Fruit fly (Drosophila melanogaster) whole organism, pupa: ENCODE results near the gene mv.

Experiments
- CG10348 ChIP-seq: fragments of 200-800 bp; sonication (Bioruptor generic); IDR thresholded peaks from 2 replicates; pipeline ENCODE4 v1.3.6; 2022; ENCODE audit warnings: missing biosample characterization, missing genetic modification characterization
- CG12605 ChIP-seq: fragments of 200-800 bp; sonication (Bioruptor generic); IDR thresholded peaks from 2 replicates; pipeline ENCODE4 v1.3.6; 2022; ENCODE audit warnings: missing biosample characterization, missing genetic modification characterization
- CG13204 ChIP-seq: fragments of 200-800 bp; sonication (Bioruptor generic); optimal IDR thresholded peaks from 2 replicates; lab custom pipeline; 2018; ENCODE audit warnings: missing biosample characterization, mild to moderate bottlenecking, missing genetic modification characterization, moderate library complexity
- CG14655 ChIP-seq: fragments of 200-800 bp; sonication (Bioruptor generic); optimal IDR thresholded peaks from 3 replicates; lab custom pipeline; 2017; ENCODE audit warnings: mild to moderate bottlenecking, missing biosample characterization, missing genetic modification reagents, missing genetic modification characterization
- CG15710 ChIP-seq: fragments of 200-800 bp; sonication (Bioruptor generic); optimal IDR thresholded peaks from 2 replicates; lab custom pipeline; 2018; ENCODE audit warnings: missing biosample characterization, mild to moderate bottlenecking, missing genetic modification characterization, moderate library complexity
- CG17806 ChIP-seq: fragments of 200-800 bp; sonication (Bioruptor generic); optimal IDR thresholded peaks from 2 replicates; lab custom pipeline; 2018; ENCODE audit warnings: missing biosample characterization, mild to moderate bottlenecking, missing genetic modification characterization, moderate library complexity
- CG32121 ChIP-seq: fragments of 200-800 bp; sonication (Bioruptor generic); IDR thresholded peaks from 2 replicates; pipeline ENCODE4 v1.3.6; 2022; ENCODE audit warnings: missing biosample characterization, missing genetic modification characterization
- CG34367 ChIP-seq: fragments of 200-800 bp; sonication (Bioruptor generic); optimal IDR thresholded peaks from 2 replicates; lab custom pipeline; 2018; ENCODE audit warnings: missing biosample characterization, mild to moderate bottlenecking, missing genetic modification characterization
- CG4496 ChIP-seq: fragments of 200-800 bp; sonication (Bioruptor generic); IDR thresholded peaks from 3 replicates; pipeline ENCODE4 v1.3.6; 2022; ENCODE audit warnings: missing biosample characterization, missing genetic modification characterization
- CG8159 ChIP-seq: fragments of 200-800 bp; sonication (Bioruptor generic); optimal IDR thresholded peaks from 3 replicates; lab custom pipeline; 2018; ENCODE audit warnings: missing biosample characterization, mild to moderate bottlenecking, missing genetic modification characterization, moderate library complexity
- CG8301 ChIP-seq: fragments of 200-800 bp; sonication (Bioruptor generic); optimal IDR thresholded peaks from 2 replicates; lab custom pipeline; 2018; ENCODE audit warnings: missing biosample characterization, mild to moderate bottlenecking, missing genetic modification characterization
- CG9948 ChIP-seq: fragments of 200-800 bp; sonication (Bioruptor generic); optimal IDR thresholded peaks from 2 replicates; lab custom pipeline; 2018; ENCODE audit warnings: missing biosample characterization, mild to moderate bottlenecking, missing genetic modification characterization, moderate library complexity
- D1 ChIP-seq: fragments of 200-800 bp; sonication (Bioruptor generic); optimal IDR thresholded peaks from 2 replicates; lab custom pipeline; 2018; ENCODE audit warnings: missing biosample characterization, mild to moderate bottlenecking, missing genetic modification characterization, moderate library complexity
- EcR ChIP-seq: fragments of 200-800 bp; sonication (Bioruptor generic); optimal IDR thresholded peaks from 3 replicates; lab custom pipeline; 2019; ENCODE audit warnings: missing biosample characterization, missing genetic modification characterization, mild to moderate bottlenecking, moderate library complexity, missing genetic modification reagents
- Ets98B ChIP-seq: fragments of 200-800 bp; sonication (Bioruptor generic); IDR thresholded peaks from 2 replicates; pipeline ENCODE4 v1.3.6; 2022; ENCODE audit warnings: missing biosample characterization, missing genetic modification characterization
- Pif1A ChIP-seq: fragments of 200-800 bp; sonication (Bioruptor generic); optimal IDR thresholded peaks from 3 replicates; lab custom pipeline; 2016; ENCODE audit warnings: missing biosample characterization, missing genetic modification characterization
- Pif1B ChIP-seq: fragments of 200-800 bp; sonication (Bioruptor generic); optimal IDR thresholded peaks from 3 replicates; lab custom pipeline; 2016; ENCODE audit warnings: missing biosample characterization, missing genetic modification characterization
- Snoo ChIP-seq: fragments of 200-800 bp; sonication (Bioruptor generic); optimal IDR thresholded peaks from 3 replicates; lab custom pipeline; 2017; ENCODE audit warnings: missing biosample characterization, mild to moderate bottlenecking, missing genetic modification characterization, inconsistent platforms
- fd96Ca ChIP-seq: fragments of 200-800 bp; sonication (Bioruptor generic); IDR thresholded peaks from 3 replicates; pipeline ENCODE4 v1.3.6; 2022; ENCODE audit warnings: missing biosample characterization, missing genetic modification characterization
- gl ChIP-seq: fragments of 200-800 bp; sonication (Bioruptor generic); optimal IDR thresholded peaks from 2 replicates; lab custom pipeline; 2018; ENCODE audit warnings: missing biosample characterization, mild to moderate bottlenecking, missing genetic modification characterization
- rn ChIP-seq: fragments of 200-800 bp; sonication (Bioruptor generic); IDR thresholded peaks from 2 replicates; pipeline ENCODE4 v1.3.6; 2022; ENCODE audit warnings: missing biosample characterization, missing genetic modification characterization

mv gene

DNA sequence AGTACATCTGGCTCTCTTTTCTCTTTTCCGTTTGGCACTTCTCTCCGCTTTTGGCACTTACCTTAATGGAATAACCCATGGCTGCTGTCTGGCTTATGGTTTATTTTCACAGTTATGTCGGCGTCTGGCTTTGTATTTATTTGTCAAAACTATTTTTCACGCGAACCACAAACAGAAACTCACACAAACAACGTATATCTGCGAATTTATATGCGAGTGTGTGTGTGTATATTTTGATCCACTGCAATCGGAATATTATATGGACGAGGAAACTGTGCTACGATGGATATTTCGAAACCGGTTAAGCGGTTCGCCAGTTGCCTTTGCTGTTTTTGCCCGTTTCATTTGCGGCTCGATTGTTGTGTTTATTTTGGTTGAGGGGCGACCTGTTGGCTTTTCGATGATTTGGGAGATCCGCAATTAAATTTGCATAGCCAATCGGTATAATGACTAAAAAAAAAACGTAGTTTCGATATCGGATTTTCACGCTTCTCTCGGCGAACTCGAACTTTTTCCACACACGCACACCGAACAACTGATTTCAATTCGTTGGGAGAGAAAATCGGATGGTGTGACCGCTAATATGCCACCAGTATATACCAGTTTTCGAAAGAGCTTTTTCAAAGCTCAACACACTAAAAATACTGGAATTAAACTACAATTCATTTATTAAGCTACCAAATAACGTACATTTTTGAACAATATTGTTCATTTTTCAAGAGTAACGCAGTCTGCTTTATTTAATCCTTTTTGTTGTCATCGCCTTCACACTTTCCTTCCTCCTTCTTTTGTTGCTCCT, 5.8 kb upstream of the mv start, which contains the start of gene CG1927:
Gene CG1927, minus strand, starts transcription at position 541 of the 799 bp plus-strand sequence.
- TF ChIP-seq Ets98B (GFP tag; lab: Robert Waterston, UW) (peak; percentile 9; the same call in 1 of the 2 replicates), CG8159 (tag; lab: Kevin White, UChicago) (no peak), CG10348 (GFP tag; lab: Robert Waterston, UW) (no peak), CG4496 (GFP tag; lab: Robert Waterston, UW) (0 out of 3 replicates have a peak, but pooled peaks have one; percentile 26), rn (GFP tag; lab: Robert Waterston, UW) (no peak)
- TF ChIP-seq, all 21 proteins: peak for 2

DNA sequence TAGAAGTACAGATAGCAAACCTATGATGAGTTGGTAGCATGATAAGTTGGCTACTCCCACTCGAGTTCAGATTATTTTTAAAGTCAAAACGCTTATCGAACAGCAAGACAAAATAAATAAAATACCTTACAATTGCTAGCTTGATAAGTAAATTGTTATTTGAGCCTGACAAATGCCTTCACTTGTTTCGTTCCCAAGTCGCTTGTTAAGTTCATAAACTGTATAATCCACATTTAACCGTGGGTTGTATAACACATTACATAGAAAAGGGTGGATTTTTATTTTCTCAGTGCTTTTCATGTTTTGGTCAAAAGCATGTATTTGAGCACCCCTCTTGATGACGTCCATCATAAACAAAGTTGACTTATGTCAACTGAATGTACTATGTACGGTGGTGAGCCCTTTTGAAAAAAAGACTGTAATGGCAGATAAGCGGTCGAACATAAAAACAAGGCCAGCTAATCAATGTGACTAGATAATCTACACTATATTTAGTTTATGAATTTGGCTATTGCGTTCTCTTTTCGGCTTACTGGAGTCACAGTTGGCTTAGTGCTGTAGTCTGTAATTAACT, 4.9 kb upstream of the mv start:
- TF ChIP-seq CG8159 (tag; lab: Kevin White, UChicago): no peak
- no peak for TF ChIP-seq gl (tag; lab: Kevin White, UChicago)
- TF ChIP-seq CG15710 (tag; lab: Kevin White, UChicago): no peak
- TF ChIP-seq CG8301 (tag; lab: Kevin White, UChicago): no peak
- no peak for TF ChIP-seq rn (GFP tag; lab: Robert Waterston, UW)
- TF ChIP-seq CG13204 (GFP tag; lab: Kevin White, UChicago): no peak
- TF ChIP-seq D1 (tag; lab: Kevin White, UChicago): no peak
- TF ChIP-seq CG4496 (GFP tag; lab: Robert Waterston, UW): no peak
- no peak for TF ChIP-seq CG34367

DNA sequence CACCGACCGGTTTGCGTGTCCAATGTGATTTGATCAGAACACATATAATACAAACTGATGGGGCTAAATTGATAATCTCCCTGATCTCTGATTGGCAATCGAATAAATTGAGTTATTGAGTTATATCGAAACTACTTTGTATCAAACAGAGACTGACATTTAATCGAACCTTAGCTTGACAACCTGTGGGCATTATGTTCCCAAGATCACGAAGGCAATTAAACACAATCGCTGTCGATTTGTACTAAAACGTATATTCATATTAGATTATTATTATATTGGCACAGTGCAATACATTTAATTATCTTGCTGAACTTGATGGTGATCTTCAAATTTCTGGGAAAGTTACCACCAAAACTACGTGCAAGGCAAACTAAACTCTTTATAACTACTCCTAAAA, 4.4 kb upstream of the mv start:
- TF ChIP-seq CG32121 (no peak), CG12605 (no peak), CG14655 (no peak), CG15710 (tag; lab: Kevin White, UChicago) (no peak), CG8301 (tag; lab: Kevin White, UChicago) (no peak), CG4496 (GFP tag; lab: Robert Waterston, UW) (no peak), CG9948 (no peak), Snoo (tag; lab: Kevin White, UChicago) (no peak), CG17806 (no peak), EcR (GFP tag; lab: Kevin White, UChicago) (no peak), CG13204 (GFP tag; lab: Kevin White, UChicago) (no peak), Pif1A (no peak), D1 (tag; lab: Kevin White, UChicago) (no peak), rn (GFP tag; lab: Robert Waterston, UW) (no peak), CG8159 (tag; lab: Kevin White, UChicago) (no peak), fd96Ca (GFP tag; lab: Robert Waterston, UW) (no peak), Pif1B (GFP tag; lab: Kevin White, UChicago) (no peak)

DNA sequence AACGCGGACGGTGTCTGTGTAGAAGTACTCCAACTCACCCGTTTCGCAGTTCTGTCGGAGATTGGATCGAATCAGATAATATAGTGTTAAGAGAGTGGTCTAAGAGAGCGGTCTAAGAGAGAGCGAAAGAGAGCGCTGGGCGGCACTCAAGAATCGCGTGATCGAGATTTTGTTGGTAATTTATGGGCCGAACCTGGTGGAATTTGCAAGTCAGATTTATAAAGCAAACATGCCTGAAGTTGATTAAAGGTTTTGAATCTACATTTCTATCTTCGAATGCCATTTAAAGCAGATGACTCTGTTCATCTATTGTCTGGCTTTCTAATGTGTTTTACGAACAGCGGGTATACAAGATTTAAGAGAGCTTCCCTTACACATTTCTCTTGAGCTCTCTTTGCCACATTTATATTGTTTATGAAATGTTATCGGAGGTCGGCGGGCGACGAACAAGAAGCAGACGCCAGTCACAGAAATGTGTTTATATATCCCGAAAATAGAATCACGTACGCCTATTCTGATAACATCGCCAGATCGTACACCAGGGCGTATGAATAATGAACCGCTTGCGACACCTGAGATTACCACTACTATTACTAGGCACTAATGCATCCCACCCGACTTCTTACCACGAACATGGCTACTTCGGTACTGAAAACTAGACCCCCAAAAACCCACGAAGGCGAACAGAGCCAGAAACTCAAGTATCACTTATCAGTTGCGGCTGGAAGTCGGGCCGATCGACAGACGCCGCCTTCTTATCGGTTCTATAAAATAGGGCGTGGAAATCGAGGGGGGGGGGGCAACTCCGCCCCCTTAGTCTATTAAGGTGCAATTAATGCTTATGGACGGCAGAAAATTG, 3.7 kb upstream of the mv start:
- no peak for TF ChIP-seq CG17806
- no peak for TF ChIP-seq CG9948
- no peak for TF ChIP-seq CG34367
- TF ChIP-seq Pif1A: no peak
- no peak for TF ChIP-seq CG13204 (GFP tag; lab: Kevin White, UChicago)
- TF ChIP-seq Ets98B (GFP tag; lab: Robert Waterston, UW): no peak
- no peak for TF ChIP-seq CG14655
- no peak for TF ChIP-seq Pif1B (GFP tag; lab: Kevin White, UChicago)
- TF ChIP-seq CG10348 (GFP tag; lab: Robert Waterston, UW): no peak
- TF ChIP-seq CG32121: no peak
- no peak for TF ChIP-seq CG15710 (tag; lab: Kevin White, UChicago)
- TF ChIP-seq rn (GFP tag; lab: Robert Waterston, UW): no peak
- no peak for TF ChIP-seq CG12605
- no peak for TF ChIP-seq fd96Ca (GFP tag; lab: Robert Waterston, UW)

DNA sequence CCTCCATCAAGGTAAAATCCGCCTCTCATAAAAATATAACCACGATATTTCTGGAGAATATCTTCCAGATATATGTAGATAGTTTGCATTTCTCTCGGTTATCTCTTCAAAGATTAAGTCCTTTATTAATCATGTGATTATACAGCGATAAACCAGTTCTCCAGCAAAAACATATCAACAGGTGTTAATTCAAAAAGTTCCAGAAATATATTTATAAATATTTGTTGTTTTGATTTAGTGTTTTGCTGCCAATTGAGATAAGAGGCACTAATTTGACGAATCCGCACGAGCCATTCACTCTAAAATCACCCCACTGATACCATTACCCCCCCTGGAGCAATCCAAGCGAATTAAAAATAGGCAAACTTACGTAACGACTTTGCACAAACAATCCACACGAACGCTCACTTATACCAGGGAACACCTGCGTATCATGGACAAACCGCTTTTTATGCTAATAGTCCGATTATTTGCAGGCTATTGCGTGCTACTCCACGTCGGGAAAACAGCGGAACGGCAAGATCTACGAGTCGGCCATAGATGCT, 693 bp upstream of the mv start:
- TF ChIP-seq fd96Ca (GFP tag; lab: Robert Waterston, UW): no peak
- no peak for TF ChIP-seq rn (GFP tag; lab: Robert Waterston, UW)
- TF ChIP-seq Ets98B (GFP tag; lab: Robert Waterston, UW): no peak
- no peak for TF ChIP-seq CG9948
- no peak for TF ChIP-seq Pif1A
- no peak for TF ChIP-seq CG17806
- no peak for TF ChIP-seq CG8159 (tag; lab: Kevin White, UChicago)
- no peak for TF ChIP-seq CG8301 (tag; lab: Kevin White, UChicago)
- no peak for TF ChIP-seq Snoo (tag; lab: Kevin White, UChicago)
- TF ChIP-seq CG32121: no peak
- TF ChIP-seq CG12605: no peak
- no peak for TF ChIP-seq EcR (GFP tag; lab: Kevin White, UChicago)
- no peak for TF ChIP-seq CG15710 (tag; lab: Kevin White, UChicago)
